Worm (Caenorhabditis elegans) whole organism, L3 larva: ENCODE measurements around the gene txt-1.
"Not testable (repeated sequence)": the region's sequence is repeated elsewhere in the genome, so short reads cannot be mapped to it uniquely, and the experiment has no call there.

ENCODE experiments used
- R02D3.7 ChIP-seq: fragments of 150-350 bp; optimal IDR thresholded peaks from 2 replicates; lab custom pipeline; 2014; ENCODE audit warnings: missing biosample characterization, missing genetic modification characterization
- ZK546.5 ChIP-seq: sonication (generic microtip); optimal IDR thresholded peaks from 2 replicates; lab custom pipeline; 2017; ENCODE audit warnings: missing biosample characterization, missing genetic modification characterization
- ama-1 ChIP-seq: fragments of 150-350 bp; optimal IDR thresholded peaks from 2 replicates; lab custom pipeline; 2018
- ceh-16 ChIP-seq: sonication (generic microtip); optimal IDR thresholded peaks from 2 replicates; lab custom pipeline; 2017; ENCODE audit warnings: missing biosample characterization, missing genetic modification characterization
- ceh-28 ChIP-seq: fragments of 150-350 bp; optimal IDR thresholded peaks from 2 replicates; lab custom pipeline; 2014; ENCODE audit warnings: missing biosample characterization, missing genetic modification reagents, missing genetic modification characterization
- ceh-9 ChIP-seq: sonication (generic microtip); optimal IDR thresholded peaks from 2 replicates; lab custom pipeline; 2018; ENCODE audit warnings: missing biosample characterization, missing genetic modification characterization
- egl-27 ChIP-seq: sonication (generic microtip); optimal IDR thresholded peaks from 4 replicates; lab custom pipeline; 2017; ENCODE audit warnings: missing biosample characterization, missing genetic modification reagents, missing genetic modification characterization
- elt-2 ChIP-seq: sonication (generic microtip); optimal IDR thresholded peaks from 2 replicates; lab custom pipeline; 2016; ENCODE audit warnings: missing genetic modification reagents, mild to moderate bottlenecking, missing genetic modification characterization, missing compliant biosample characterization
- fkh-2 ChIP-seq: fragments of 150-350 bp; optimal IDR thresholded peaks from 2 replicates; lab custom pipeline; 2014; ENCODE audit warnings: missing biosample characterization, missing genetic modification reagents, missing genetic modification characterization
- hmg-11 ChIP-seq: sonication (generic microtip); optimal IDR thresholded peaks from 2 replicates; lab custom pipeline; 2016; ENCODE audit warnings: missing genetic modification characterization, missing compliant biosample characterization
- lin-15B ChIP-seq: fragments of 150-350 bp; optimal IDR thresholded peaks from 2 replicates; lab custom pipeline; 2014; ENCODE audit warnings: missing biosample characterization, missing genetic modification characterization
- lsy-12 ChIP-seq: sonication (generic microtip); optimal IDR thresholded peaks from 2 replicates; lab custom pipeline; 2016; ENCODE audit warnings: mild to moderate bottlenecking, missing genetic modification characterization, missing compliant biosample characterization
- mml-1 ChIP-seq: fragments of 150-350 bp; sonication (generic microtip); optimal IDR thresholded peaks from 3 replicates; lab custom pipeline; 2014; ENCODE audit warnings: missing biosample characterization, missing genetic modification characterization
- nfya-1 ChIP-seq: sonication (generic microtip); optimal IDR thresholded peaks from 2 replicates; lab custom pipeline; 2017; ENCODE audit warnings: missing genetic modification characterization, mild to moderate bottlenecking, missing compliant biosample characterization, antibody characterized with exemption, moderate library complexity; ENCODE audit not compliant: insufficient read depth
- nhr-11 ChIP-seq: fragments of 150-350 bp; optimal IDR thresholded peaks from 2 replicates; lab custom pipeline; 2014; ENCODE audit warnings: missing biosample characterization, missing genetic modification characterization
- nhr-12 ChIP-seq: fragments of 150-350 bp; optimal IDR thresholded peaks from 2 replicates; lab custom pipeline; 2014; ENCODE audit warnings: missing biosample characterization, missing genetic modification characterization
- nhr-23 ChIP-seq: fragments of 150-350 bp; optimal IDR thresholded peaks from 2 replicates; lab custom pipeline; 2014; ENCODE audit warnings: missing biosample characterization, missing genetic modification reagents, missing genetic modification characterization
- nhr-237 ChIP-seq: fragments of 150-350 bp; optimal IDR thresholded peaks from 2 replicates; lab custom pipeline; 2014; ENCODE audit warnings: missing biosample characterization, missing genetic modification characterization
- nhr-28 ChIP-seq: fragments of 150-350 bp; optimal IDR thresholded peaks from 2 replicates; lab custom pipeline; 2014; ENCODE audit warnings: missing biosample characterization, missing genetic modification characterization
- nhr-43 ChIP-seq: sonication (generic microtip); optimal IDR thresholded peaks from 2 replicates; lab custom pipeline; 2016; ENCODE audit warnings: mild to moderate bottlenecking, missing genetic modification characterization, missing compliant biosample characterization; ENCODE audit not compliant: poor library complexity, severe bottlenecking
- nhr-67 ChIP-seq: fragments of 150-350 bp; optimal IDR thresholded peaks from 2 replicates; lab custom pipeline; 2014; ENCODE audit warnings: missing biosample characterization, missing genetic modification characterization
- nhr-76 ChIP-seq: fragments of 150-350 bp; sonication (generic microtip); optimal IDR thresholded peaks from 5 replicates; lab custom pipeline; 2014; ENCODE audit warnings: missing biosample characterization, missing genetic modification characterization
- pha-4 ChIP-seq: fragments of 150-350 bp; optimal IDR thresholded peaks from 2 replicates; lab custom pipeline; 2014; ENCODE audit warnings: missing biosample characterization, missing genetic modification reagents, missing genetic modification characterization
- pqm-1 ChIP-seq: fragments of 150-350 bp; optimal IDR thresholded peaks from 2 replicates; lab custom pipeline; 2017; ENCODE audit warnings: missing biosample characterization, missing genetic modification characterization, inconsistent platforms
- skn-1 ChIP-seq: fragments of 150-350 bp; optimal IDR thresholded peaks from 2 replicates; lab custom pipeline; 2014; ENCODE audit warnings: missing biosample characterization, missing genetic modification characterization
- snpc-4 ChIP-seq: fragments of 150-350 bp; optimal IDR thresholded peaks from 2 replicates; lab custom pipeline; 2014; ENCODE audit warnings: missing biosample characterization, missing genetic modification characterization
- unc-39 ChIP-seq: sonication (generic microtip); optimal IDR thresholded peaks from 4 replicates; lab custom pipeline; 2017; ENCODE audit warnings: missing biosample characterization, missing genetic modification characterization
- unc-62 ChIP-seq: fragments of 150-350 bp; sonication (generic microtip); optimal IDR thresholded peaks from 4 replicates; lab custom pipeline; 2014; ENCODE audit warnings: missing biosample characterization, missing genetic modification reagents, missing genetic modification characterization
- zag-1 ChIP-seq: fragments of 150-350 bp; optimal IDR thresholded peaks from 2 replicates; lab custom pipeline; 2014; ENCODE audit warnings: missing biosample characterization, missing genetic modification characterization

txt-1 gene

ce11 chrII:98894-99293 lies 7.1 kb upstream of the txt-1 start, which contains the start of gene C50D2.10:
Gene C50D2.10, plus strand, starts transcription at chrII:99138.
- not testable (repeated sequence) for TF ChIP-seq pqm-1; unc-39 (tag; lab: Kevin White, UChicago); nhr-237 (tag; lab: Kevin White, UChicago)
- TF ChIP-seq, all 47 proteins: peak for 0; not testable (repeated sequence) for 47

- TF ChIP-seq nhr-12 (tag; lab: Kevin White, UChicago) = no peak
- TF ChIP-seq nhr-28 (tag; lab: Kevin White, UChicago) = no peak
- TF ChIP-seq unc-62 (GFP tag; lab: Kevin White, UChicago) = no peak
- no peak for TF ChIP-seq ceh-16 (tag; lab: Kevin White, UChicago)
- no peak for TF ChIP-seq ceh-28
Observed at ce11 chrII:101176-101575, 4.8 kb upstream of the txt-1 start.

- no peak for TF ChIP-seq ceh-28
Observed at ce11 chrII:104234-104633, 1.8 kb upstream of the txt-1 start, which contains the start of gene col-68. Gene col-68, plus strand, starts transcription at chrII:104534.

- TF ChIP-seq nhr-11 (tag; lab: Kevin White, UChicago) (no peak), pha-4 (no peak), fkh-2 (tag; lab: Kevin White, UChicago) (no peak), zag-1 (tag; lab: Kevin White, UChicago) (no peak), nhr-23 (tag; lab: Kevin White, UChicago) (no peak), ceh-28 (no peak), nhr-28 (tag; lab: Kevin White, UChicago) (no peak), nhr-43 (no peak), nhr-237 (tag; lab: Kevin White, UChicago) (no peak), mml-1 (no peak), egl-27 (tag; lab: Kevin White, UChicago) (no peak), R02D3.7 (no peak), ZK546.5 (tag; lab: Kevin White, UChicago) (no peak), ceh-9 (tag; lab: Kevin White, UChicago) (no peak), ama-1 (lab: Kevin White, UChicago) (no peak), elt-2 (tag; lab: Kevin White, UChicago) (no peak), nfya-1 (tag; lab: Kevin White, UChicago) (no peak), lsy-12 (no peak), snpc-4 (tag; lab: Kevin White, UChicago) (no peak)
Observed at ce11 chrII:105327-105882, 584 bp upstream of the txt-1 start.

- no peak for TF ChIP-seq nhr-67 (tag; lab: Kevin White, UChicago)
- TF ChIP-seq nhr-237 (tag; lab: Kevin White, UChicago) = no peak
- no peak for TF ChIP-seq skn-1 (tag; lab: Kevin White, UChicago)
- TF ChIP-seq egl-27 (tag; lab: Kevin White, UChicago) = no peak
- TF ChIP-seq pha-4 = no peak
- no peak for TF ChIP-seq lsy-12
- no peak for TF ChIP-seq ceh-9 (tag; lab: Kevin White, UChicago)
- TF ChIP-seq ZK546.5 (tag; lab: Kevin White, UChicago) = no peak
- no peak for TF ChIP-seq nhr-43
- TF ChIP-seq lin-15B (tag; lab: Kevin White, UChicago) = no peak
- TF ChIP-seq ceh-28 = no peak
Observed at ce11 chrII:107703-108102, 1.7 kb downstream of the txt-1 start.

ce11 chrII:108865-109264 lies 2.9 kb downstream of the txt-1 start, which contains the start of gene C50D2.2:
Gene C50D2.2, plus strand, starts transcription at chrII:109165.
- TF ChIP-seq nhr-76 (tag; lab: Kevin White, UChicago) = no peak
- no peak for TF ChIP-seq skn-1 (tag; lab: Kevin White, UChicago)
- no peak for TF ChIP-seq elt-2 (tag; lab: Kevin White, UChicago)
- no peak for TF ChIP-seq hmg-11 (tag; lab: Kevin White, UChicago)
- TF ChIP-seq nfya-1 (tag; lab: Kevin White, UChicago) = no peak
- TF ChIP-seq ceh-16 (tag; lab: Kevin White, UChicago) = no peak
- TF ChIP-seq ama-1 (lab: Kevin White, UChicago) = no peak
- TF ChIP-seq lin-15B (tag; lab: Kevin White, UChicago) = no peak
- no peak for TF ChIP-seq nhr-237 (tag; lab: Kevin White, UChicago)
